Fruit fly (Drosophila melanogaster): ENCODE data around the gene Coq4.

Gene Coq4

DNA sequence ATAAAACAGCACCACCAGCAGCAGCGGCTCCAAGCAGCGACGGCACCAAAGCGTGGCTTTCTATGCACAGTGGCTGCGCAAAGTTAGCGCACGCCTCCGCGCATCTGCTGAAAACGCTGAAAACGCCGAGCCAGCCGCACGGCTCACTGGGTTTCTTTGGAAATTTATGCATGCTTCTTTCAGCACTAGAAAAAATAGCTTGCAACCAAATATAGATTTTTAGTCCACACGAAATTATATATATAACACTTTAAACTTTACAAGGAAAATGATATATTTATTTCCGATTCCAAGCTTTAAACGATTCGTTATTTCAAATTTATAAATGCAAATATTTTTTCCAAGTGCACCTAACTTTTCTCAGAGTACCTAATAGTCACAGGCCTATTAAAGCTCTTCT is 28.8 kb downstream of the Coq4 start (continued):
- TF ChIP-seq emc (GFP tag; optimal IDR thresholded peaks at IDR 0.05): no peak
- no peak for TF ChIP-seq CG4360 (GFP tag; IDR thresholded peaks at IDR 0.05)
- TF ChIP-seq MESR4 (GFP tag; optimal IDR thresholded peaks at IDR 0.05): no peak
- no peak for TF ChIP-seq Ets97D (GFP tag; optimal IDR thresholded peaks at IDR 0.05)
- no peak for TF ChIP-seq mam (GFP tag; optimal IDR thresholded peaks at IDR 0.05)
- TF ChIP-seq pzg (GFP tag; optimal IDR thresholded peaks at IDR 0.05): no peak
- TF ChIP-seq sens-2 (GFP tag; IDR thresholded peaks at IDR 0.05): no peak
- peak; percentile 3 for TF ChIP-seq shn (GFP tag; optimal IDR thresholded peaks at IDR 0.05)
- TF ChIP-seq psq (GFP tag; optimal IDR thresholded peaks at IDR 0.05): no peak
- peak; percentile 15 for TF ChIP-seq Hr3 (GFP tag; optimal IDR thresholded peaks at IDR 0.05)
- TF ChIP-seq eve (GFP tag; optimal IDR thresholded peaks at IDR 0.05): no peak
- no peak for TF ChIP-seq CG6791 (GFP tag; IDR thresholded peaks at IDR 0.05; ENCODE audit: partially characterized antibody)
- no peak for TF ChIP-seq Kr (GFP tag; optimal IDR thresholded peaks at IDR 0.05)
- peak; percentile 12 for TF ChIP-seq Dek (tag; optimal IDR thresholded peaks at IDR 0.05)
- no peak for TF ChIP-seq CG1792 (GFP tag; optimal IDR thresholded peaks at IDR 0.05)
- TF ChIP-seq B-H2 (GFP tag; optimal IDR thresholded peaks at IDR 0.05): no peak
- no peak for TF ChIP-seq CG10321 (GFP tag; IDR thresholded peaks at IDR 0.05)
- TF ChIP-seq Eip74EF (GFP tag; optimal IDR thresholded peaks at IDR 0.05): no peak
- peak; percentile 40 for TF ChIP-seq CG9932 (GFP tag; IDR thresholded peaks at IDR 0.05)
- no peak for TF ChIP-seq slou (GFP tag; optimal IDR thresholded peaks at IDR 0.05)
- TF ChIP-seq scrt (GFP tag; optimal IDR thresholded peaks at IDR 0.05): no peak
- TF ChIP-seq BtbVII (GFP tag; optimal IDR thresholded peaks at IDR 0.05): no peak
- TF ChIP-seq CG14710 (tag; optimal IDR thresholded peaks at IDR 0.05): peak; percentile 28
- TF ChIP-seq Doc2 (GFP tag; IDR thresholded peaks at IDR 0.05): no peak
- TF ChIP-seq gcm2 (GFP tag; optimal IDR thresholded peaks at IDR 0.05): no peak
- no peak for TF ChIP-seq CG5953 (GFP tag; IDR thresholded peaks at IDR 0.05)
- no peak; the same call in 1 of the 2 replicates for TF ChIP-seq CG6272 (GFP tag; IDR thresholded peaks at IDR 0.05)
- no peak for TF ChIP-seq exex (tag; optimal IDR thresholded peaks at IDR 0.05)
- TF ChIP-seq Taf1 (GFP tag; IDR thresholded peaks at IDR 0.05): no peak
- TF ChIP-seq CG8281 (tag; optimal IDR thresholded peaks at IDR 0.05): no peak
- TF ChIP-seq z (GFP tag; IDR thresholded peaks at IDR 0.05): no peak
- TF ChIP-seq CG14441 (GFP tag; IDR thresholded peaks at IDR 0.05): no peak
- no peak for TF ChIP-seq dysf (GFP tag; IDR thresholded peaks at IDR 0.05)
- no peak for TF ChIP-seq Hey (tag; optimal IDR thresholded peaks at IDR 0.05)
- peak; percentile 74 for TF ChIP-seq CG10979 (tag; optimal IDR thresholded peaks at IDR 0.05)
- no peak for TF ChIP-seq Spps (tag; optimal IDR thresholded peaks at IDR 0.05)
- TF ChIP-seq bbx (GFP tag; IDR thresholded peaks at IDR 0.05; ENCODE audit: partially characterized antibody): no peak
- peak; percentile 6 for TF ChIP-seq CG10654 (GFP tag; optimal IDR thresholded peaks at IDR 0.05)
- no peak for TF ChIP-seq CG3847 (GFP tag; IDR thresholded peaks at IDR 0.05)
- no peak for TF ChIP-seq danr (GFP tag; IDR thresholded peaks at IDR 0.05)
- TF ChIP-seq CG2678 (tag; optimal IDR thresholded peaks at IDR 0.05): peak; percentile 65
- TF ChIP-seq CG12236 (GFP tag; optimal IDR thresholded peaks at IDR 0.05): no peak
- no peak for TF ChIP-seq CG18011 (GFP tag; optimal IDR thresholded peaks at IDR 0.05)
- no peak for TF ChIP-seq HLHmδ (GFP tag; optimal IDR thresholded peaks at IDR 0.05)
- no peak for TF ChIP-seq mld (GFP tag; IDR thresholded peaks at IDR 0.05; ENCODE audit: partially characterized antibody)
- peak; percentile 37 for TF ChIP-seq gsb-n (tag; optimal IDR thresholded peaks at IDR 0.05)
- TF ChIP-seq CG1529 (GFP tag; optimal IDR thresholded peaks at IDR 0.05): peak; percentile 1
- TF ChIP-seq kay (GFP tag; optimal IDR thresholded peaks at IDR 0.05): no peak
- peak; percentile 9 for TF ChIP-seq CG13123 (GFP tag; optimal IDR thresholded peaks at IDR 0.05)
- TF ChIP-seq CG1024 (GFP tag; IDR thresholded peaks at IDR 0.05): no peak
- peak; percentile 50 for TF ChIP-seq CG12391 (tag; optimal IDR thresholded peaks at IDR 0.05)
- TF ChIP-seq CG8944 (GFP tag; optimal IDR thresholded peaks at IDR 0.05): peak; percentile 20
